Worm (Caenorhabditis elegans) whole organism, L3 larva: ENCODE data around the gene ric-4.

Experiments
- R02D3.7 ChIP-seq: fragments of 150-350 bp; optimal IDR thresholded peaks from 2 replicates; lab custom pipeline; 2014; ENCODE audit warnings: missing biosample characterization, missing genetic modification characterization
- ama-1 ChIP-seq: fragments of 150-350 bp; optimal IDR thresholded peaks from 2 replicates; lab custom pipeline; 2018
- ceh-16 ChIP-seq: sonication (generic microtip); optimal IDR thresholded peaks from 2 replicates; lab custom pipeline; 2017; ENCODE audit warnings: missing biosample characterization, missing genetic modification characterization
- ceh-28 ChIP-seq: fragments of 150-350 bp; optimal IDR thresholded peaks from 2 replicates; lab custom pipeline; 2014; ENCODE audit warnings: missing biosample characterization, missing genetic modification reagents, missing genetic modification characterization
- ceh-82 ChIP-seq: fragments of 150-350 bp; optimal IDR thresholded peaks from 2 replicates; lab custom pipeline; 2014; ENCODE audit warnings: missing biosample characterization, missing genetic modification characterization
- ceh-9 ChIP-seq: sonication (generic microtip); optimal IDR thresholded peaks from 2 replicates; lab custom pipeline; 2018; ENCODE audit warnings: missing biosample characterization, missing genetic modification characterization
- daf-12 ChIP-seq: fragments of 150-350 bp; optimal IDR thresholded peaks from 2 replicates; lab custom pipeline; 2014; ENCODE audit warnings: missing biosample characterization, missing genetic modification reagents, missing genetic modification characterization
- egl-27 ChIP-seq: sonication (generic microtip); optimal IDR thresholded peaks from 4 replicates; lab custom pipeline; 2017; ENCODE audit warnings: missing biosample characterization, missing genetic modification reagents, missing genetic modification characterization
- egl-5 ChIP-seq: fragments of 150-350 bp; optimal IDR thresholded peaks from 2 replicates; lab custom pipeline; 2017; ENCODE audit warnings: missing biosample characterization, missing genetic modification reagents, missing genetic modification characterization, inconsistent platforms
- elt-1 ChIP-seq: fragments of 150-350 bp; optimal IDR thresholded peaks from 2 replicates; lab custom pipeline; 2014; ENCODE audit warnings: missing biosample characterization, missing genetic modification characterization
- elt-2 ChIP-seq: sonication (generic microtip); optimal IDR thresholded peaks from 2 replicates; lab custom pipeline; 2016; ENCODE audit warnings: missing genetic modification reagents, mild to moderate bottlenecking, missing genetic modification characterization, missing compliant biosample characterization
- elt-3 ChIP-seq, 3 experiments: fragments of 150-350 bp in 1 of 3; sonication (generic microtip) in 2 of 3; optimal IDR thresholded peaks; 2 replicates in 2 of 3; 4 replicates in 1 of 3; lab custom pipeline; 2014 to 2017; ENCODE audit warnings: missing biosample characterization in 3 of 3, missing genetic modification characterization in 3 of 3
- eor-1 ChIP-seq, 2 experiments: fragments of 150-350 bp; optimal IDR thresholded peaks; 2 replicates each; lab custom pipeline; 2014 to 2018; ENCODE audit warnings: missing biosample characterization in 2 of 2, missing genetic modification characterization in 2 of 2
- fkh-10 ChIP-seq: sonication (generic microtip); optimal IDR thresholded peaks from 2 replicates; lab custom pipeline; 2017; ENCODE audit warnings: missing biosample characterization, missing genetic modification reagents, missing genetic modification characterization
- fkh-2 ChIP-seq: fragments of 150-350 bp; optimal IDR thresholded peaks from 2 replicates; lab custom pipeline; 2014; ENCODE audit warnings: missing biosample characterization, missing genetic modification reagents, missing genetic modification characterization
- fos-1 ChIP-seq: fragments of 150-350 bp; optimal IDR thresholded peaks from 2 replicates; lab custom pipeline; 2014; ENCODE audit warnings: missing biosample characterization, missing genetic modification characterization
- jun-1 ChIP-seq: fragments of 150-350 bp; optimal IDR thresholded peaks from 2 replicates; lab custom pipeline; 2014; ENCODE audit warnings: missing biosample characterization, missing genetic modification reagents, missing genetic modification characterization
- lin-15B ChIP-seq: fragments of 150-350 bp; optimal IDR thresholded peaks from 2 replicates; lab custom pipeline; 2014; ENCODE audit warnings: missing biosample characterization, missing genetic modification characterization
- lin-39 ChIP-seq: fragments of 150-350 bp; optimal IDR thresholded peaks from 2 replicates; lab custom pipeline; 2018; ENCODE audit warnings: missing biosample characterization, missing genetic modification reagents, missing genetic modification characterization
- mdl-1 ChIP-seq: fragments of 150-350 bp; optimal IDR thresholded peaks from 2 replicates; lab custom pipeline; 2014; ENCODE audit warnings: missing biosample characterization, missing genetic modification characterization
- nhr-11 ChIP-seq: fragments of 150-350 bp; optimal IDR thresholded peaks from 2 replicates; lab custom pipeline; 2014; ENCODE audit warnings: missing biosample characterization, missing genetic modification characterization
- nhr-12 ChIP-seq: fragments of 150-350 bp; optimal IDR thresholded peaks from 2 replicates; lab custom pipeline; 2014; ENCODE audit warnings: missing biosample characterization, missing genetic modification characterization
- nhr-23 ChIP-seq: fragments of 150-350 bp; optimal IDR thresholded peaks from 2 replicates; lab custom pipeline; 2014; ENCODE audit warnings: missing biosample characterization, missing genetic modification reagents, missing genetic modification characterization
- nhr-28 ChIP-seq: fragments of 150-350 bp; optimal IDR thresholded peaks from 2 replicates; lab custom pipeline; 2014; ENCODE audit warnings: missing biosample characterization, missing genetic modification characterization
- nhr-43 ChIP-seq: sonication (generic microtip); optimal IDR thresholded peaks from 2 replicates; lab custom pipeline; 2016; ENCODE audit warnings: mild to moderate bottlenecking, missing genetic modification characterization, missing compliant biosample characterization; ENCODE audit not compliant: poor library complexity, severe bottlenecking
- nhr-76 ChIP-seq: fragments of 150-350 bp; sonication (generic microtip); optimal IDR thresholded peaks from 5 replicates; lab custom pipeline; 2014; ENCODE audit warnings: missing biosample characterization, missing genetic modification characterization
- nhr-77 ChIP-seq: fragments of 150-350 bp; optimal IDR thresholded peaks from 2 replicates; lab custom pipeline; 2014; ENCODE audit warnings: missing biosample characterization, missing genetic modification characterization
- pqm-1 ChIP-seq: fragments of 150-350 bp; optimal IDR thresholded peaks from 2 replicates; lab custom pipeline; 2017; ENCODE audit warnings: missing biosample characterization, missing genetic modification characterization, inconsistent platforms
- skn-1 ChIP-seq: fragments of 150-350 bp; optimal IDR thresholded peaks from 2 replicates; lab custom pipeline; 2014; ENCODE audit warnings: missing biosample characterization, missing genetic modification characterization
- snpc-4 ChIP-seq: fragments of 150-350 bp; optimal IDR thresholded peaks from 2 replicates; lab custom pipeline; 2014; ENCODE audit warnings: missing biosample characterization, missing genetic modification characterization
- unc-62 ChIP-seq: fragments of 150-350 bp; sonication (generic microtip); optimal IDR thresholded peaks from 4 replicates; lab custom pipeline; 2014; ENCODE audit warnings: missing biosample characterization, missing genetic modification reagents, missing genetic modification characterization
- zag-1 ChIP-seq: fragments of 150-350 bp; optimal IDR thresholded peaks from 2 replicates; lab custom pipeline; 2014; ENCODE audit warnings: missing biosample characterization, missing genetic modification characterization
- ztf-11 ChIP-seq: fragments of 150-350 bp; optimal IDR thresholded peaks from 2 replicates; lab custom pipeline; 2014; ENCODE audit warnings: missing biosample characterization, missing genetic modification characterization
- ztf-4 ChIP-seq: fragments of 150-350 bp; optimal IDR thresholded peaks from 2 replicates; lab custom pipeline; 2014; ENCODE audit warnings: missing biosample characterization, missing genetic modification characterization

The ric-4 gene

DNA sequence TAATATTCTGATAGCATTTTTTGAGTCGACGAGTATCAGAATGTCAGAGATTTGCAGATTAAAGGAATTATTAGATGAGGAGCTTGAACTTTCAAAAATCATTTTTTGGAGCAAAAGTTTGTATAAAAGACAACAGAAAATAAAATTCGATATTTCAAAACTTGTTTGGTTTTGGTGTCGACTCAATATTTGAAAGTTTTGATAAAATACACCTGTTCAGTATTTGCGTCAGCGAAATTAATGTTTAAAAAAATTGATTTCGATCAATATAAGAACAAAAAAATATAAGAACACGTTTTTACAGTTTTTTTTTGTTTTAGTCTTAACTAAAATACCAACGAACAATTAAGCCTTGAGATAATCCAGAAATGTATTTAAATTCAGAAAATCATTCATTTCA, 49.5 kb downstream of the ric-4 start, which contains the start of gene C12D8.13:
Gene C12D8.13, minus strand, starts transcription at position 101 of the 400 bp plus-strand sequence.
- TF ChIP-seq fkh-2: no peak
- no peak for TF ChIP-seq elt-1 (tag; lab: Kevin White, UChicago)
- TF ChIP-seq lin-15B (tag; lab: Kevin White, UChicago): no peak
- no peak for TF ChIP-seq nhr-76 (tag; lab: Kevin White, UChicago)
- no peak for TF ChIP-seq nhr-12 (tag; lab: Kevin White, UChicago)
- TF ChIP-seq ceh-16 (tag; lab: Kevin White, UChicago): no peak
- no peak for TF ChIP-seq eor-1 (tag; optimal IDR thresholded peaks at IDR 0.05; lab: Kevin White, UChicago)
- TF ChIP-seq unc-62 (GFP tag; lab: Kevin White, UChicago): no peak
- no peak for TF ChIP-seq ceh-9 (tag; lab: Kevin White, UChicago)
- TF ChIP-seq nhr-11 (tag; lab: Kevin White, UChicago): no peak
- no peak for TF ChIP-seq egl-27 (tag; lab: Kevin White, UChicago)
- no peak for TF ChIP-seq ztf-11
- TF ChIP-seq mdl-1 (tag; lab: Kevin White, UChicago): no peak
- TF ChIP-seq elt-2 (tag; lab: Kevin White, UChicago): no peak
- TF ChIP-seq ama-1 (lab: Kevin White, UChicago): no peak
- no peak for TF ChIP-seq fkh-10 (GFP tag; lab: Kevin White, UChicago)
- no peak for TF ChIP-seq elt-3 (tag; optimal IDR thresholded peaks at IDR 0.05; lab: Kevin White, UChicago)
- no peak for TF ChIP-seq ceh-28 (tag; lab: Kevin White, UChicago)
- TF ChIP-seq, all 47 proteins: peak for 0

- TF ChIP-seq nhr-43: no peak
- TF ChIP-seq lin-39: no peak
- no peak for TF ChIP-seq snpc-4 (tag; lab: Kevin White, UChicago)
- no peak for TF ChIP-seq ceh-9 (tag; lab: Kevin White, UChicago)
- no peak for TF ChIP-seq nhr-23
- TF ChIP-seq egl-5 (tag; lab: Kevin White, UChicago): no peak
- no peak for TF ChIP-seq skn-1 (tag; lab: Kevin White, UChicago)
- no peak for TF ChIP-seq jun-1 (tag; lab: Kevin White, UChicago)
- TF ChIP-seq nhr-76 (tag; lab: Kevin White, UChicago): no peak
- TF ChIP-seq R02D3.7 (tag; lab: Kevin White, UChicago): no peak
- no peak for TF ChIP-seq ztf-4 (tag; lab: Kevin White, UChicago)
- TF ChIP-seq egl-27 (tag; lab: Kevin White, UChicago): no peak
- TF ChIP-seq pqm-1 (tag; lab: Kevin White, UChicago): no peak
- TF ChIP-seq daf-12 (tag; lab: Kevin White, UChicago): no peak
- TF ChIP-seq ceh-82 (tag; lab: Kevin White, UChicago): no peak
- TF ChIP-seq ama-1 (lab: Kevin White, UChicago): no peak
- no peak for TF ChIP-seq nhr-77 (tag; lab: Kevin White, UChicago)
- TF ChIP-seq zag-1 (tag; lab: Kevin White, UChicago): no peak
- TF ChIP-seq unc-62 (GFP tag; lab: Kevin White, UChicago): no peak
Measured at ce11 chrV:10216724-10217123, 53.4 kb downstream of the ric-4 start, which contains the start of gene ZK856.14. TSS of gene ZK856.14 (plus strand) at chrV:10217024.

ce11 chrV:10212627-10213026, 57.5 kb downstream of the ric-4 start, which contains the start of gene hpo-40:
TSS of gene hpo-40 (plus strand) at chrV:10212927.
- TF ChIP-seq nhr-28 (tag; lab: Kevin White, UChicago): no peak
- no peak for TF ChIP-seq unc-62 (GFP tag; lab: Kevin White, UChicago)
- TF ChIP-seq ztf-4 (tag; lab: Kevin White, UChicago): no peak
- no peak for TF ChIP-seq fkh-10 (GFP tag; lab: Kevin White, UChicago)
- TF ChIP-seq, all 47 proteins: peak for 0

DNA sequence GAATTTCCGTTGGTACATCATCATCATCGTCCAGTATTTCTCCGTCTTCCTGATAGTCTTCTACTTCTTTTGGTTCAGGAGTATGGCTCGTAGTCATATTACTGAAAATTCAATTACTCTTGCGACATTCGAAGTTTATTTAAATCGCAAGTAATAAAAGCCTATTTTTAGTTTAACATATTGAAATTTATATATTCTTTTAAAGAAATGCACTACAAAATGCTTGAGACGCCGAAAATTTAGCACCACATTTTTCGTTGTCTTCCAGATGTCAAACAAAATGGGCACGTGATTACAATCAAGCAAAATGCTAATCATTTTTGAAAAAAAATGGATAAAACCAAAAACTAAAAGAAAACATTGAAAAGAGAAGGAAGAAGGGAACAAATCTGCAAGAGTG, 58.1 kb downstream of the ric-4 start, which contains the start of gene zhit-3:
Gene zhit-3, minus strand, starts transcription at position 101 of the 400 bp plus-strand sequence.
- TF ChIP-seq fos-1 (tag; lab: Kevin White, UChicago) (no peak), skn-1 (tag; lab: Kevin White, UChicago) (no peak), unc-62 (GFP tag; lab: Kevin White, UChicago) (no peak)
